Fruit fly (Drosophila melanogaster): ENCODE measurements around the gene CG15743.

CG15743 gene

DNA sequence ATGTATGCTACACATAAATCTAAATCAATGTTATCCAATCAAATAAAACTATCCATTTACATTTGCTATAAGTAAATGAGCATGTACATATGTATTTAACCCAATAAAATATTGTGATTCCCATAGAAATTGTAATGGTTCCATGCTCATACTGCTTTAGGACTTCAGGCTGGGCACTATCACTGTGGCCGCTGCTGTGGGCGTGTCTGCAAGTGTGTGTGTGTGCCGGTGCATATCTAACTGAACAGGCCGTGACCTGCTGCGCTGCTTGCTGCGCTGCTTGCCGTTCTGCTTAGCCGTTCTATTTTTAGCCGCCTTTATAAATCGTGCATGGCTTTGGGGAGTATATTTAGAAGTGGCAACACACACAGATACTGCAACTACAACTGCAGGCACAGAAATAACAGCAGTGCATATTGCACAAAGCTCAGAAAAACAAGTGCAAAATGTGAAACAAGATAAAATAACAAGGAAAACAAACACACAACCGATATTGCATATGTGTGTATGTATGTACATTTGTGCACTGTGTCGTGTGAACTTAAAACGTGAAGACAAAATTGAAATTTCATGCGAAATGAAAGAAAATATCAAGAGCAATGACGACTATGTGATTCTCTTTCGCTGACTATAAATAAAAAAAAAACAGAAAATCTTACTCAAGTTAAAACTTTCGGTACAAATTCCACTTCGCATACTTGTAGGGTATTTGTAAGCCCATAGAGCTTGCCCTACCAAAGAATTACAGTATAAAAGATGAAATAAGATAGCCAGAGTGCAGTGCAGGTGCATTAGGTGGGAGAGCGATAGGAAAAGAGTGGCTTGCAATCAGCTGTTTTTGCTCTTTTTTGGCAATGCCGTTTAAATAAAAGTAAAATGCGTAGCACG is 7.7 kb upstream of the CG15743 start (continued):
- TF ChIP-seq ro (GFP tag; IDR thresholded peaks at IDR 0.05) (no peak), unc-4 (GFP tag; IDR thresholded peaks at IDR 0.05; ENCODE audit: partially characterized antibody) (no peak), CG12769 (tag; optimal IDR thresholded peaks at IDR 0.05) (no peak), bowl (GFP tag; IDR thresholded peaks at IDR 0.05) (no peak), CG4404 (GFP tag; IDR thresholded peaks at IDR 0.05) (no peak), Neu2 (GFP tag; optimal IDR thresholded peaks at IDR 0.05; ENCODE audit: borderline replicate concordance) (no peak), Antp (GFP tag; optimal IDR thresholded peaks at IDR 0.05) (no peak), jing (GFP tag; optimal IDR thresholded peaks at IDR 0.05) (no peak), Gsc (GFP tag; IDR thresholded peaks at IDR 0.05) (no peak), lab (GFP tag; optimal IDR thresholded peaks at IDR 0.05) (peak; percentile 39), ap (GFP tag; IDR thresholded peaks at IDR 0.05) (no peak), lov (optimal IDR thresholded peaks at IDR 0.05) (no peak), lov (GFP tag; IDR thresholded peaks at IDR 0.05) (no peak), gce (GFP tag; IDR thresholded peaks at IDR 0.05) (no peak), zf30C (GFP tag; optimal IDR thresholded peaks at IDR 0.05) (no peak), Dek (tag; optimal IDR thresholded peaks at IDR 0.05) (no peak), CG16863 (GFP tag; optimal IDR thresholded peaks at IDR 0.05) (no peak), Xrp1 (GFP tag; IDR thresholded peaks at IDR 0.05) (peak; percentile 52), CG9609 (GFP tag; optimal IDR thresholded peaks at IDR 0.05) (no peak), CG17186 (GFP tag; optimal IDR thresholded peaks at IDR 0.05) (no peak), B-H1 (GFP tag; IDR thresholded peaks at IDR 0.05) (peak; percentile 24; the same call in 1 of the 3 replicates), dpn (GFP tag; optimal IDR thresholded peaks at IDR 0.05) (peak; percentile 17 to 30), ind (GFP tag; optimal IDR thresholded peaks at IDR 0.05) (no peak), CG14667 (GFP tag; IDR thresholded peaks at IDR 0.05) (no peak), CkIIα-i1 (GFP tag; IDR thresholded peaks at IDR 0.05) (no peak), grau (tag; optimal IDR thresholded peaks at IDR 0.05) (peak; percentile 49), z (GFP tag; IDR thresholded peaks at IDR 0.05) (no peak), CG11696 (GFP tag; IDR thresholded peaks at IDR 0.05) (peak; percentile 96), zen (tag; optimal IDR thresholded peaks at IDR 0.05) (no peak), Hr51 (GFP tag; optimal IDR thresholded peaks at IDR 0.05) (peak in 1 of 2 experiments; percentile 39), Opbp (GFP tag; IDR thresholded peaks at IDR 0.05; ENCODE audit: partially characterized antibody) (no peak), Awh (GFP tag; IDR thresholded peaks at IDR 0.05) (no peak), CG31224 (GFP tag; IDR thresholded peaks at IDR 0.05) (no peak), CG13296 (GFP tag; optimal IDR thresholded peaks at IDR 0.05) (no peak), Deaf1 (tag; optimal IDR thresholded peaks at IDR 0.05) (no peak), CG3163 (GFP tag; optimal IDR thresholded peaks at IDR 0.05) (no peak), CG30020 (tag; optimal IDR thresholded peaks at IDR 0.05) (no peak), pnt (GFP tag; optimal IDR thresholded peaks at IDR 0.05) (no peak), hkb (optimal IDR thresholded peaks at IDR 0.05) (no peak), hkb (GFP tag; IDR thresholded peaks at IDR 0.05) (0 out of 2 replicates have a peak, but pooled peaks have one; percentile 30), ab (GFP tag; optimal IDR thresholded peaks at IDR 0.05) (no peak), PHDP (tag; optimal IDR thresholded peaks at IDR 0.05) (peak; percentile 22), inv (GFP tag; IDR thresholded peaks at IDR 0.05; ENCODE audit: partially characterized antibody) (no peak), CG9727 (GFP tag; optimal IDR thresholded peaks at IDR 0.05) (no peak), ranshi (GFP tag; IDR thresholded peaks at IDR 0.05) (no peak), dysf (GFP tag; IDR thresholded peaks at IDR 0.05) (0 out of 3 replicates have a peak, but pooled peaks have one; percentile 26), Bdp1 (GFP tag; optimal IDR thresholded peaks at IDR 0.05) (no peak), CG14441 (GFP tag; IDR thresholded peaks at IDR 0.05) (peak; percentile 30; the same call in 1 of the 2 replicates), amos (GFP tag; IDR thresholded peaks at IDR 0.05; ENCODE audit: partially characterized antibody) (no peak), Kr (GFP tag; optimal IDR thresholded peaks at IDR 0.05) (no peak)

All from whole organism, embryonic.